Fruit fly (Drosophila melanogaster): ENCODE data around the gene lectin-37Db.

dm6 chr2L:19455723-19456122, 36.8 kb downstream of the lectin-37Db start:
- TF ChIP-seq Pif1B (GFP tag; optimal IDR thresholded peaks at IDR 0.05) (no peak), CG13204 (GFP tag; optimal IDR thresholded peaks at IDR 0.05) (no peak), CG15710 (tag; optimal IDR thresholded peaks at IDR 0.05) (no peak), EcR (GFP tag; optimal IDR thresholded peaks at IDR 0.05) (no peak), rn (GFP tag; IDR thresholded peaks at IDR 0.05) (no peak), CG8301 (tag; optimal IDR thresholded peaks at IDR 0.05) (no peak), Snoo (tag; optimal IDR thresholded peaks at IDR 0.05) (no peak), CG34367 (tag; optimal IDR thresholded peaks at IDR 0.05) (no peak), Ets98B (GFP tag; IDR thresholded peaks at IDR 0.05) (no peak), D1 (tag; optimal IDR thresholded peaks at IDR 0.05) (no peak), CG14655 (GFP tag; optimal IDR thresholded peaks at IDR 0.05) (no peak), CG12605 (GFP tag; IDR thresholded peaks at IDR 0.05) (no peak), Pif1A (GFP tag; optimal IDR thresholded peaks at IDR 0.05) (no peak), CG4496 (GFP tag; IDR thresholded peaks at IDR 0.05) (no peak)
